Fruit fly (Drosophila melanogaster): ENCODE data around the gene CG46456.
A peak's percentile ranks its signal among the peaks of the same experiment; 100 is the strongest.

- peak; percentile 78 for TF ChIP-seq CG4318 (GFP tag; optimal IDR thresholded peaks at IDR 0.05)
- TF ChIP-seq CG11902 (GFP tag; optimal IDR thresholded peaks at IDR 0.05), result peak; percentile 66
- peak; percentile 88 for TF ChIP-seq Sox14 (GFP tag; optimal IDR thresholded peaks at IDR 0.05)
- TF ChIP-seq Eip75B (GFP tag; optimal IDR thresholded peaks at IDR 0.05), result peak; percentile 92
Observed at dm6 chr3L:5355074-5355790, at the start of gene CG46456.

Measured in whole organism, prepupa.